Worm (Caenorhabditis elegans) whole organism, early embryonic: ENCODE data around the gene Y49E10.18.
A peak's percentile ranks its signal among the peaks of the same experiment; 100 is the strongest.

Source experiments
- B0310.2 ChIP-seq: sonication (generic microtip); optimal IDR thresholded peaks from 2 replicates; lab custom pipeline; 2016; ENCODE audit warnings: mild to moderate bottlenecking, missing genetic modification characterization, missing compliant biosample characterization
- F13C5.2 ChIP-seq: sonication (generic microtip); optimal IDR thresholded peaks from 2 replicates; lab custom pipeline; 2017; ENCODE audit warnings: mild to moderate bottlenecking, missing genetic modification characterization, inconsistent platforms, missing compliant biosample characterization
- aly-1 ChIP-seq: sonication (generic microtip); optimal IDR thresholded peaks from 2 replicates; lab custom pipeline; 2016; ENCODE audit warnings: missing genetic modification characterization, missing compliant biosample characterization
- ama-1 ChIP-seq: fragments of 150-350 bp; optimal IDR thresholded peaks from 2 replicates; lab custom pipeline; 2014
- ceh-13 ChIP-seq: fragments of 200-800 bp; sonication (Bioruptor generic); optimal IDR thresholded peaks from 2 replicates; lab custom pipeline; 2018; ENCODE audit warnings: mild to moderate bottlenecking, missing genetic modification characterization, missing compliant biosample characterization
- ceh-36 ChIP-seq: sonication (generic microtip); optimal IDR thresholded peaks from 2 replicates; lab custom pipeline; 2016; ENCODE audit warnings: missing genetic modification characterization, inconsistent platforms, missing compliant biosample characterization
- ets-7 ChIP-seq: sonication (generic microtip); optimal IDR thresholded peaks from 2 replicates; lab custom pipeline; 2016; ENCODE audit warnings: missing genotype, missing genetic modification characterization, missing compliant biosample characterization
- flt-1 ChIP-seq: fragments of 200-800 bp; sonication (Bioruptor generic); IDR thresholded peaks from 2 replicates; pipeline ENCODE4 v1.3.6; 2022; ENCODE audit warnings: missing genetic modification characterization, missing compliant biosample characterization
- hmbx-1 ChIP-seq: sonication (generic microtip); optimal IDR thresholded peaks from 2 replicates; lab custom pipeline; 2016; ENCODE audit warnings: mild to moderate bottlenecking, missing genetic modification characterization, missing compliant biosample characterization
- hmg-4 ChIP-seq: fragments of 200-800 bp; sonication (Bioruptor generic); optimal IDR thresholded peaks from 2 replicates; lab custom pipeline; 2018; ENCODE audit warnings: mild to moderate bottlenecking, missing genetic modification characterization, missing compliant biosample characterization
- hnd-1 ChIP-seq: sonication (generic microtip); optimal IDR thresholded peaks from 2 replicates; lab custom pipeline; 2016; ENCODE audit warnings: missing genetic modification characterization, missing compliant biosample characterization
- pes-1 ChIP-seq: fragments of 200-800 bp; sonication (Bioruptor generic); IDR thresholded peaks from 2 replicates; pipeline ENCODE4 v1.3.6; 2022; ENCODE audit warnings: missing genetic modification reagents, missing genetic modification characterization, missing compliant biosample characterization
- scrt-1 ChIP-seq: fragments of 200-800 bp; sonication (Bioruptor generic); IDR thresholded peaks from 2 replicates; pipeline ENCODE4 v1.3.6; 2022; ENCODE audit warnings: missing genetic modification characterization, missing compliant biosample characterization
- sea-1 ChIP-seq: fragments of 200-800 bp; sonication (Bioruptor generic); conservative IDR thresholded peaks from 2 replicates; pipeline ENCODE4 v1.3.6; 2022; ENCODE audit warnings: missing genetic modification characterization, missing compliant biosample characterization
- tbx-11 ChIP-seq: fragments of 200-800 bp; sonication (Bioruptor generic); IDR thresholded peaks from 2 replicates; pipeline ENCODE4 v1.3.6; 2022; ENCODE audit warnings: missing genetic modification characterization, missing compliant biosample characterization
- tbx-37 ChIP-seq: fragments of 200-800 bp; sonication (Bioruptor generic); conservative IDR thresholded peaks from 2 replicates; pipeline ENCODE4 v1.3.6; 2022; ENCODE audit warnings: missing genetic modification reagents, missing genetic modification characterization, missing compliant biosample characterization
- tra-4 ChIP-seq: sonication (generic microtip); optimal IDR thresholded peaks from 2 replicates; lab custom pipeline; 2017; ENCODE audit warnings: missing genetic modification characterization, missing compliant biosample characterization

The Y49E10.18 gene

DNA sequence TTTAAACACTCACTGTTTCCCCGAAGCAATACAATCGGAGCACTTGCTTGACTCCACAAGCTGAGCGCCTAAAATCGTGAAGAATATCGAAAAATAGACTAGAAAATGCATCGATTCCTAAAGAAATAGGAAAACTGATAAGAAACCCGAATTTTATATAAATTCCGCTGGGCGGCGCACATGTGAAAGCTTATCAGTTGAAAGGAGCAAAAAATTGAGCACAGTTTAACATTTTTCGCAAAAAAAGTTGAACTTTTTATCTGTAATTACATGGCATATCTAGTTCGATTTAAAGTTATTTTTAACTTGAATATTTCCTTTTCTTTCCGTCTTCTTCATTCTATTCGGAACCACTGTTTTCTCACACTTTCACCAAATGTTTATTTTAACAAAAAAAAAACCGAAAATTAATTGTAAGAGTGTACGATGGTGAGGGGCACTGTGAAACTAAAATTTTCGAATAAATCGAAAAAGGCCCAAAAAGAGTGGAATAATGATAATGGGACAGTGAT lies at the start of gene Y49E10.18:
TSS of gene Y49E10.18 (minus strand) at position 116 of the 512 bp plus-strand sequence.
- no peak for TF ChIP-seq sea-1 (GFP tag; lab: Robert Waterston, UW)
- TF ChIP-seq hmbx-1 (tag; lab: Kevin White, UChicago): no peak
- no peak for TF ChIP-seq ceh-13
- no peak for TF ChIP-seq ets-7 (tag; lab: Kevin White, UChicago)
- no peak for TF ChIP-seq hmg-4 (GFP tag; lab: Kevin White, UChicago)
- TF ChIP-seq scrt-1 (GFP tag; lab: Robert Waterston, UW): no peak
- no peak for TF ChIP-seq B0310.2 (tag; lab: Kevin White, UChicago)
- no peak for TF ChIP-seq ceh-36 (tag; lab: Kevin White, UChicago)
- TF ChIP-seq pes-1 (GFP tag; lab: Robert Waterston, UW): no peak
- TF ChIP-seq tbx-37 (GFP tag; lab: Robert Waterston, UW): no peak
- no peak for TF ChIP-seq tbx-11 (GFP tag; lab: Robert Waterston, UW)
- no peak for TF ChIP-seq aly-1 (tag; lab: Kevin White, UChicago)
- TF ChIP-seq ama-1 (lab: Kevin White, UChicago): no peak
- TF ChIP-seq F13C5.2: no peak
- TF ChIP-seq hnd-1 (tag; lab: Kevin White, UChicago): no peak
- TF ChIP-seq tra-4 (tag; lab: Kevin White, UChicago): no peak
- TF ChIP-seq flt-1 (GFP tag; lab: Robert Waterston, UW): no peak

DNA sequence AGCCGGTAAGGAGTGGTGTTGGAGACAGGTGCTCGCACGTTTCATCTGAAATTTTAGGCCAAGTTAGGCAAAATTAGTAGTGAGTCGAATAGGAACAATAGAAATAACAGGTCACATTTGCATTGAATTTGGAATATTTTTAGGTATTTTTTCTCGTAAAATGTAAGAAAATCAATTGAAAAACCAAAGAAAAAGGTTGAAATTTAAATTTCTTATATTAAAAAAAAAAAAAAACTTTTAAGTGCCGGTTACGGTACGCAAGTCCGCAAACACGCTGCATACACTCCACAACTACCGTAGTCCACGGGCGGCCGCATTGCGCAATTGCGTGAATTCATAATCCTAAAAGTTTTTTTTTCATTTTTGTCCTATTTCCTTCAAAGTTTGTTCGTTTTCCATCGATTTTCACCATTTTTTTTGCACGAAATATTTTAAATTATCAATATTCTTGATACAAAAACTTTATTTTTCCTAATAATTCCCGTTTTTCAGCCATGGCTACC lies 49.7 kb upstream of the Y49E10.18 start, which contains the start of the genes Y111B2A.1 and Y111B2A.2:
TSS of gene Y111B2A.1 (minus strand) at position 51 of the 503 bp plus-strand sequence.
TSS of gene Y111B2A.2 (plus strand) at position 493 of the 503 bp plus-strand sequence.
- TF ChIP-seq ets-7 (tag; lab: Kevin White, UChicago) (no peak), flt-1 (GFP tag; lab: Robert Waterston, UW) (no peak), scrt-1 (GFP tag; lab: Robert Waterston, UW) (no peak), sea-1 (GFP tag; lab: Robert Waterston, UW) (no peak)

ce11 chrIII:12491984-12492383 lies 46.1 kb upstream of the Y49E10.18 start, which contains the start of gene Y49E10.25:
Y49E10.25 (minus strand) TSS chrIII:12492084.
- no peak for TF ChIP-seq tra-4 (tag; lab: Kevin White, UChicago)
- TF ChIP-seq scrt-1 (GFP tag; lab: Robert Waterston, UW): no peak

DNA sequence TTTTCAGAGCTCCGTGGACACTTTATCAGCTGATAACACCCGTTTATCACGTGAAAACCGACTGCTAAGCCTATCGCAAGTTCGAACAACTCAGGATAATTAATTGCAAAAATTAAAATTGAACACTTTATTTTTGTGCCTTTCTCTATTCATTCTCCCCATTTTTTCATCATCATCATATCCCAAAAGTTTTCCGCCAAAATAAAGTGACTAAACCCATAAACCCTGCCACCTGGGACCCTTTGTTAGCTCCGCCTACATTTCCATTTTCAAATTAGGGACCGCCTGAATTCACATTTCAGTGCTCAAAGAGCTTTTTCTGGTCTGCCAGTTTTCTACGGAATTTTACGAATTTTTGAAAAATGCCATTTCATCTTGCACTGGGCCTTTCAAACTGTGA lies 38.5 kb upstream of the Y49E10.18 start, which contains the start of gene arrd-16:
TSS of gene arrd-16 (plus strand) at position 301 of the 400 bp plus-strand sequence.
- TF ChIP-seq flt-1 (GFP tag; lab: Robert Waterston, UW) (no peak), ceh-36 (tag; lab: Kevin White, UChicago) (no peak), scrt-1 (GFP tag; lab: Robert Waterston, UW) (no peak), hmbx-1 (tag; lab: Kevin White, UChicago) (no peak), hmg-4 (GFP tag; lab: Kevin White, UChicago) (no peak), aly-1 (tag; lab: Kevin White, UChicago) (no peak), sea-1 (GFP tag; lab: Robert Waterston, UW) (no peak), F13C5.2 (no peak), B0310.2 (tag; lab: Kevin White, UChicago) (no peak), tbx-37 (GFP tag; lab: Robert Waterston, UW) (no peak)

DNA sequence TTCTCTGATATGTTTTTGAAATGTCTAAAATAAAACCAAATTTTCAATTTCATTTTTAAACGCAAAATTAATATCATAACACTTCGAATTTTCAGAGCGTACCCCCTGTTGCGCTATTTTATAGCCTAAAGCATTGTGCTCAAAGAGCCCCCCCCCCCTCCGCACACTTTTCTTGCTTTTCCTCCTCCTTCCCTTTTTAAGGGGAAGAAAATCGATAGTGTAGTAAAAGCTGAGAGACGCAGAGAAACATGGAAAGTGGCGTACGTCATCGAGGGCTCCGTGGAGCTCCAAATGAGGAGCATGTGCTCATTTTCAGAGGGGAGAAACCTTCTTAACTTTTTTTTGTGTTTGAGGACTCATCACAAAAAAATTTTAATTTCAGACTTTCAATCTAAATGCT lies 26.6 kb upstream of the Y49E10.18 start, which contains the start of gene cccp-1:
TSS of gene cccp-1 (plus strand) at position 377 of the 400 bp plus-strand sequence.
- TF ChIP-seq aly-1 (tag; lab: Kevin White, UChicago) (no peak), B0310.2 (tag; lab: Kevin White, UChicago) (no peak), F13C5.2 (no peak), tra-4 (tag; lab: Kevin White, UChicago) (no peak), pes-1 (GFP tag; lab: Robert Waterston, UW) (no peak), hmbx-1 (tag; lab: Kevin White, UChicago) (no peak), flt-1 (GFP tag; lab: Robert Waterston, UW) (no peak), tbx-11 (GFP tag; lab: Robert Waterston, UW) (no peak), ets-7 (tag; lab: Kevin White, UChicago) (no peak), scrt-1 (GFP tag; lab: Robert Waterston, UW) (no peak), ceh-13 (no peak), ceh-36 (tag; lab: Kevin White, UChicago) (no peak), hmg-4 (GFP tag; lab: Kevin White, UChicago) (no peak)

ce11 chrIII:12470589-12470988 lies 24.7 kb upstream of the Y49E10.18 start:
- no peak for TF ChIP-seq hmg-4 (GFP tag; lab: Kevin White, UChicago)
- no peak for TF ChIP-seq ceh-13
- TF ChIP-seq hmbx-1 (tag; lab: Kevin White, UChicago): no peak
- peak; percentile 15 for TF ChIP-seq aly-1 (tag; lab: Kevin White, UChicago)
- TF ChIP-seq pes-1 (GFP tag; lab: Robert Waterston, UW): no peak

ce11 chrIII:12469800-12470199 lies 23.9 kb upstream of the Y49E10.18 start:
- no peak for TF ChIP-seq sea-1 (GFP tag; lab: Robert Waterston, UW)
- no peak for TF ChIP-seq tbx-37 (GFP tag; lab: Robert Waterston, UW)
- TF ChIP-seq hmg-4 (GFP tag; lab: Kevin White, UChicago): no peak
- no peak for TF ChIP-seq aly-1 (tag; lab: Kevin White, UChicago)
- TF ChIP-seq scrt-1 (GFP tag; lab: Robert Waterston, UW): no peak
- TF ChIP-seq F13C5.2: no peak
- no peak for TF ChIP-seq ceh-36 (tag; lab: Kevin White, UChicago)
- no peak for TF ChIP-seq hmbx-1 (tag; lab: Kevin White, UChicago)
- no peak for TF ChIP-seq tra-4 (tag; lab: Kevin White, UChicago)
- TF ChIP-seq ceh-13: no peak
- no peak for TF ChIP-seq ama-1 (lab: Kevin White, UChicago)
- no peak for TF ChIP-seq B0310.2 (tag; lab: Kevin White, UChicago)
